Worm (Caenorhabditis elegans): ENCODE measurements around the gene C56E6.7.

DNA sequence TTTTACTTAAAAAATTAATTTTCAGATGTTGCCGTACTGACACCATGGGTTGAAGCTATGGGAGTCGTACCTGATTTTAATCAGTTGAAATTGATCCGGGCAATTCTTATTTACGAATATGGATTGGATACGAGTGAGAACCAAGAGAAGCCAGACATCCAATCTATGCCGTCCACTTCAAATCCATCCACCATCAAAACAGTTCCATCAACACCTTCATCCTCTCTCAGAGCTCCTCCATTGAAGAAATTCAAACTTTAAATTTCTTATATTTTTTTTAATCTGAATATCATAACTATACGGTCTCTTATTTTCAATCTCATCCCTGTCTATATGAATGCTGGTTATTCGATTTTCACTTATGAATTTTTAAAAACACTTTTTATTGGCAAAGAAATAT, 42.5 kb downstream of the C56E6.7 start:
- TF ChIP-seq drap-1 (GFP tag; optimal IDR thresholded peaks at IDR 0.05) (no peak), unc-39 (tag; optimal IDR thresholded peaks at IDR 0.05) (no peak), pha-4 (tag; optimal IDR thresholded peaks at IDR 0.05) (no peak), ztf-11 (tag; optimal IDR thresholded peaks at IDR 0.05) (no peak), mep-1 (tag; optimal IDR thresholded peaks at IDR 0.05) (no peak), unc-62 (GFP tag; optimal IDR thresholded peaks at IDR 0.05) (no peak), flh-1 (GFP tag; optimal IDR thresholded peaks at IDR 0.05) (no peak), snpc-4 (tag; optimal IDR thresholded peaks at IDR 0.05) (no peak), nhr-28 (tag; optimal IDR thresholded peaks at IDR 0.05) (no peak)
